Worm (Caenorhabditis elegans): ENCODE data around the gene msp-53.

DNA sequence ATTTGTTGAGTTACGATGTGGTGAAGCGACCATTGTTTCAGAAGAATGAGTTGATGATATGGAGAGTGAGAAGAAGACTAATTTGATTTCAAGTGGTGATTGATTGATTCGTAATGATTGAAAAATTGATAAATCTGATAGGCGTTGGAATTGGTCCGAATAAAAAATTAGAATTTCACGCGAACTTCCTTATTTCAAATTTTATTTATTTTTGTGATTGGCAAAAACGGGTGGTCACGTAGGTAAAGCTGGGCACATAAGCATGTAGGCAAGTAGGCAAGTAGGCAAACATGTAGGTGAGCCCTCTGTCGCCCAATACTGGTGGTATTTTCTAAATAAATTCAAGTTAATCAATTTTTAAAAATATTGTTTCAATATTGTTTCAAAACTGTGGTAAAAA is 31.6 kb downstream of the msp-53 start, which contains the start of gene C09B9.4:
- TF ChIP-seq cog-1 (tag; optimal IDR thresholded peaks at IDR 0.05) = no peak
- TF ChIP-seq ztf-29 (GFP tag; IDR thresholded peaks at IDR 0.05) = no peak
- no peak for TF ChIP-seq klf-2 (GFP tag; conservative IDR thresholded peaks at IDR 0.05)
- TF ChIP-seq ztf-23 (GFP tag; IDR thresholded peaks at IDR 0.05) = no peak
- TF ChIP-seq med-1 (GFP tag; optimal IDR thresholded peaks at IDR 0.05; ENCODE audit: insufficient read depth) = no peak
- TF ChIP-seq ref-1 (GFP tag; conservative IDR thresholded peaks at IDR 0.05) = no peak
- TF ChIP-seq T22C8.4 (GFP tag; IDR thresholded peaks at IDR 0.05) = no peak
- TF ChIP-seq tab-1 (GFP tag; IDR thresholded peaks at IDR 0.05) = no peak

Data from whole organism, midembryonic.